Worm (Caenorhabditis elegans) whole organism, midembryonic: ENCODE data around the gene W06G6.15.

Source experiments
- T22C8.4 ChIP-seq: fragments of 200-800 bp; sonication (Bioruptor generic); IDR thresholded peaks from 2 replicates; pipeline ENCODE4 v1.3.6; 2022; ENCODE audit warnings: missing genetic modification characterization, missing compliant biosample characterization
- cog-1 ChIP-seq: sonication (generic microtip); optimal IDR thresholded peaks from 2 replicates; lab custom pipeline; 2016; ENCODE audit warnings: missing genetic modification characterization, missing compliant biosample characterization
- flt-1 ChIP-seq: fragments of 200-800 bp; sonication (Bioruptor generic); IDR thresholded peaks from 2 replicates; pipeline ENCODE4 v1.3.6; 2022; ENCODE audit warnings: missing genetic modification characterization, missing compliant biosample characterization
- med-1 ChIP-seq: sonication (generic microtip); optimal IDR thresholded peaks from 2 replicates; lab custom pipeline; 2017; ENCODE audit warnings: missing genetic modification characterization, mild to moderate bottlenecking, missing compliant biosample characterization, antibody characterized with exemption, missing genetic modification reagents; ENCODE audit not compliant: insufficient read depth
- ref-1 ChIP-seq: fragments of 200-800 bp; sonication (Bioruptor generic); conservative IDR thresholded peaks from 2 replicates; pipeline ENCODE4 v1.3.6; 2022; ENCODE audit warnings: missing genetic modification reagents, missing genetic modification characterization, missing compliant biosample characterization
- tab-1 ChIP-seq: fragments of 200-800 bp; sonication (Bioruptor generic); IDR thresholded peaks from 2 replicates; pipeline ENCODE4 v1.3.6; 2022; ENCODE audit warnings: missing genetic modification characterization, missing compliant biosample characterization
- ztf-29 ChIP-seq: fragments of 200-800 bp; sonication (Bioruptor generic); IDR thresholded peaks from 2 replicates; pipeline ENCODE4 v1.3.6; 2022; ENCODE audit warnings: missing genetic modification reagents, missing genetic modification characterization, missing compliant biosample characterization

ce11 chrV:16671190-16671589, 16.8 kb downstream of the W06G6.15 start, which contains the start of gene str-61:
- TF ChIP-seq ref-1 (no peak), tab-1 (no peak), flt-1 (GFP tag; lab: Robert Waterston, UW) (no peak), cog-1 (tag; lab: Kevin White, UChicago) (no peak), T22C8.4 (no peak), med-1 (GFP tag; lab: Kevin White, UChicago) (no peak), ztf-29 (GFP tag; lab: Robert Waterston, UW) (no peak)
